Fruit fly (Drosophila melanogaster) whole organism, adult: Measurements from ENCODE around the gene CG43739.

Experiments used
- CG7045 ChIP-seq: fragments of 200-800 bp; sonication (Bioruptor generic); optimal IDR thresholded peaks from 2 replicates; lab custom pipeline; 2017; ENCODE audit warnings: missing biosample characterization, mild to moderate bottlenecking, missing genetic modification characterization
- ovo ChIP-seq: fragments of 200-800 bp; sonication (Bioruptor generic); optimal IDR thresholded peaks from 2 replicates; lab custom pipeline; 2016; ENCODE audit warnings: missing biosample characterization, missing genetic modification characterization
- pad ChIP-seq: fragments of 200-800 bp; sonication (Bioruptor generic); optimal IDR thresholded peaks from 3 replicates; lab custom pipeline; 2017; ENCODE audit warnings: missing biosample characterization, missing genetic modification characterization, mild to moderate bottlenecking, moderate library complexity, missing genetic modification reagents

DNA sequence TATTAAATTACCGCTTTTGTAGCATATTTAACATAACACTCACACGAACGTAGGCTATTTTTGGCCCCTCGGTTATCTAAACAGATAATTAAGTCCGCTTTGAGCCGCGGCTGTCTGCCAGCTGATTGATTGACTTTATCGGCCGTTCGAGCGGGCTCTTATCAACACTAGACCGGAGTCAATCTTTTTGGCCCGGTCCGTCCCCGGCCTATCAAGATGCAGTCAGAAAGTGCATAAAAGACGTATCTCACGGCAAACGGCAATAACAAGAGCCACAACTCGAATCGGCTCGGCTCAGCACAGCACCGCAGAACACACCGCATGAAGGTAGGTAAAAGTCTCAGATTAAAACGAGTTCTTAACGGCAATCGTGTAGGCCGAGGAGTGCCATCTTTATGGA is 46.3 kb upstream of the CG43739 start:
- TF ChIP-seq CG7045 (GFP tag; lab: Kevin White, UChicago) (no peak), ovo (GFP tag; lab: Kevin White, UChicago) (no peak), pad (GFP tag; lab: Kevin White, UChicago) (no peak)
